Worm (Caenorhabditis elegans) whole organism, L2 larva: ENCODE results near the gene acl-8.

Experiments
- F13H6.1 ChIP-seq: sonication (generic microtip); optimal IDR thresholded peaks from 2 replicates; lab custom pipeline; 2016; ENCODE audit warnings: missing genetic modification characterization, missing compliant biosample characterization
- ama-1 ChIP-seq: fragments of 150-350 bp; optimal IDR thresholded peaks from 2 replicates; lab custom pipeline; 2018; ENCODE audit warnings: inconsistent platforms
- egl-27 ChIP-seq: sonication (generic microtip); optimal IDR thresholded peaks from 3 replicates; lab custom pipeline; 2017; ENCODE audit warnings: missing biosample characterization, missing genetic modification reagents, missing genetic modification characterization
- lin-13 ChIP-seq: fragments of 150-350 bp; optimal IDR thresholded peaks from 2 replicates; lab custom pipeline; 2014; ENCODE audit warnings: missing biosample characterization, missing genetic modification reagents, missing genetic modification characterization
- mdl-1 ChIP-seq, 2 experiments: fragments of 150-350 bp in 1 of 2; sonication (generic microtip) in 1 of 2; optimal IDR thresholded peaks; 2 replicates each; lab custom pipeline; 2017; ENCODE audit warnings: missing biosample characterization in 2 of 2, missing genetic modification characterization in 2 of 2
- nhr-23 ChIP-seq: fragments of 150-350 bp; optimal IDR thresholded peaks from 2 replicates; lab custom pipeline; 2014; ENCODE audit warnings: missing biosample characterization, missing genetic modification reagents, missing genetic modification characterization
- peb-1 ChIP-seq: fragments of 150-350 bp; optimal IDR thresholded peaks from 2 replicates; lab custom pipeline; 2014; ENCODE audit warnings: missing biosample characterization, missing genetic modification characterization

- no peak for TF ChIP-seq peb-1
- no peak for TF ChIP-seq nhr-23 (tag; lab: Kevin White, UChicago)
- no peak for TF ChIP-seq mdl-1 (tag; optimal IDR thresholded peaks at IDR 0.05; lab: Kevin White, UChicago)
- no peak for TF ChIP-seq ama-1
- no peak for TF ChIP-seq F13H6.1 (tag; lab: Kevin White, UChicago)
- no peak for TF ChIP-seq lin-13 (GFP tag; lab: Kevin White, UChicago)
- no peak for TF ChIP-seq egl-27 (tag; lab: Kevin White, UChicago)
These were observed 20.5 kb downstream of the acl-8 start for ce11 chrV:6471208-6471607.
